Fruit fly (Drosophila melanogaster): ENCODE results near the gene mid.

Gene mid

DNA sequence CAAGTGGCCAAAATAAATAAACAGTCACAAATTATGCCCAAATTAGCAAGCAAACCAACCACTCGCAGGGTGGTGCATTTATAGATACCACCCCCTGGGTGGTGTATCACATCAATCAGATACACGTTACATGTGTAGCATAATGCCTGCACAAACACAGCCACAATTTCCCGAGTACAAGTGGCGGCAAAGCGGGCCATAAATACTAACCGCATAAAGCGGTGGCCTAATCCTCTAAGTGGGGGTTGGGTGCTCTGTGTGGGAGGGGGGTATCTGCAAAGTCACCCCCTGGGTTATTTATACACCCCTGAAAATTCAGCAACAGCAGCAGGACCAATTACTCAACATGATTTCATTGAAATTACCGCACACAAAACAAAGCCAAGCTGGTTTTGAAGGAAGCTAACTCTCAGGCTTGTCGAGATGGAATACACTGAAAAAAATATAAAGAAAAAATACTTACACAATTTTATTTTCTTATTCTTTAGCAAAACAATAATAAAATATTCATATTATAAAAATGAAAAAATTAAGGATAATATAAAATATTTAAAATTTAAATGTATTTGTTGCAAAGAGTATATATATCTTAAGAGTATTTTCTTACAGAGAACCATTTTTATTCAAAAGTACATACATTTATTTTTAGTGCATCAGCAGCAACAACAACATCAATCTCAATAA is 15.8 kb upstream of the mid start:
- no peak for TF ChIP-seq noc (tag; optimal IDR thresholded peaks at IDR 0.05)

DNA sequence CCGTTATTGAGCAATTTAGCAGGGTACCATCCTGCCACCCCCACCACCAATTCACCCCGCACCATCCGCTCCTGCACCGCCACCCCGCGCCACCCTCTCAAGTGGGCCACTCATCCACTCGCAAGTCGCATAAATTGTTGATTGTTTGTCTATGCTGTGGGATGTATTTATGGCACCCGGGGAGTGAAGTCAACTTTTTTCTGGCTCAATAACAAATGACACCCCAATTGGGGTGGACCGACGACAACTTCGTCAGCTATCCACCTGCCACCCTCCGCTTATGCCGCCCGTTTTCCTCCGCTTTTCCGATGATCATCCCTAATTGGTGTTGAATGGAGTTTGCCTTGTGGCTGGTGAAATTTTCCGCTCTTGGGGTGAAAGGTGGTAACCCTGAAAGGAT is 15.2 kb upstream of the mid start:
- TF ChIP-seq noc (tag; optimal IDR thresholded peaks at IDR 0.05): no peak

dm6 chr2L:5447241-5447640 is 14.2 kb upstream of the mid start:
- TF ChIP-seq noc (tag; optimal IDR thresholded peaks at IDR 0.05): no peak

DNA sequence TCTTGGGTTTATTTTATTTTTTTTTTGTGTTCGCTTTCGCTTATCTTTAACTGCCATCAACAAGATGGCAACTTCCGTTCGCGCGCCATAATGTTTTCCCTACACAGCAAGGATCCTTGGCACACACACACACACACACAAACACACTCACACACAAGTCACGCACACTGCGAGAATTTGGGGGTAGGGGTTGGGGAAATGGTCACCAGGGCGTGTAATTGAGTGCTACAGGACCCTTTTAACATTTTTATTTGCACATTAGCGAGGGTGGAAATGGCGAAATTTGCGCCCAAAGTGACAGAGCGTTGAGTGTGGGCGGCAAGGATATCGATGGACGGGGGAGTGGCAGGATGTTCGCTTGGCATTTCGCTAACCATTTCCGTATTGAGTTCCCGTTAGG is 13.3 kb upstream of the mid start:
- no peak for TF ChIP-seq noc (tag; optimal IDR thresholded peaks at IDR 0.05)

- TF ChIP-seq noc (tag; optimal IDR thresholded peaks at IDR 0.05): no peak
These were observed 8.4 kb upstream of the mid start for dm6 chr2L:5453077-5453476.

- no peak for TF ChIP-seq noc (tag; optimal IDR thresholded peaks at IDR 0.05)
These were observed 1.6 kb upstream of the mid start for dm6 chr2L:5459740-5460287.

- TF ChIP-seq noc (tag; optimal IDR thresholded peaks at IDR 0.05): no peak
These were observed 1.6 kb downstream of the mid start for dm6 chr2L:5463029-5463428.

- no peak for TF ChIP-seq noc (tag; optimal IDR thresholded peaks at IDR 0.05)
These were observed 4.8 kb downstream of the mid start for dm6 chr2L:5466247-5466646.

DNA sequence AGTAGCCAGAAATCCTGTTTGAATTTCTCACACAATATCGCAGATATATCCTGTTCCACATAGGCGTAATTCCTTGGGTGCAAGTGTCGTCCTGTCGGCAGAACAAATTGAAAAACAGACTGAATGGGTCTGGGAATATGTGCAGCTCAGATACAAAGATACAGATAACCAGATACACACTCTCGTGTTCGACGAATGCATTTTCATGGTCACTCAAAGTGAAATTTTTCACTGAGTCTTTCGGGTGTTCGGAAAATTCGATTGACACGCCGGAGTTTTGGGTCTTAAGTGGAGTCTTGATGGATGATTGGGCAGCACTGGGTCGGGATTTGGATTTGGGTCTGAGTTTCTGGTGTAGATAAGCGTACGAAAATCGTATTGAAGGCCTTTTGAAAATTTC is 6.4 kb downstream of the mid start:
- TF ChIP-seq noc (tag; optimal IDR thresholded peaks at IDR 0.05): no peak

DNA sequence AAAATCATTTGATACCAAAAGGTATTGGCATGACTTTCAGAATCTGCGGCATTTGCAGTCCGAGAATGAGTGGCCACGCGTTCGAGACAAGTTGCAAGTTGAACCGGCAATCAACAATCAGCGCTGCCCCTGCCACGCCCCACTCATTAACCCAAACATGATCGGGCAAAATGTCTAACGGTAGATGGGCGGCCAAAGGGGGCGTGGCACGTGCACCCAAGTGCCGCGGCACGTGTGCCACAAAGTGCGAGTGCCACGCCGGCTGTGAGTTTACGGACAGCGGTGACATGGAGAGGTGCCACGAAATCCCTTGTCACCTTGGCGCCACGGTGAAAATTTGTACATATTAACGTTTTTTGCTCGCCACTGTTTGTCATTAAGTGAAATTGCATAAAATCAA is 8.0 kb downstream of the mid start:
- TF ChIP-seq noc (tag; optimal IDR thresholded peaks at IDR 0.05): no peak

DNA sequence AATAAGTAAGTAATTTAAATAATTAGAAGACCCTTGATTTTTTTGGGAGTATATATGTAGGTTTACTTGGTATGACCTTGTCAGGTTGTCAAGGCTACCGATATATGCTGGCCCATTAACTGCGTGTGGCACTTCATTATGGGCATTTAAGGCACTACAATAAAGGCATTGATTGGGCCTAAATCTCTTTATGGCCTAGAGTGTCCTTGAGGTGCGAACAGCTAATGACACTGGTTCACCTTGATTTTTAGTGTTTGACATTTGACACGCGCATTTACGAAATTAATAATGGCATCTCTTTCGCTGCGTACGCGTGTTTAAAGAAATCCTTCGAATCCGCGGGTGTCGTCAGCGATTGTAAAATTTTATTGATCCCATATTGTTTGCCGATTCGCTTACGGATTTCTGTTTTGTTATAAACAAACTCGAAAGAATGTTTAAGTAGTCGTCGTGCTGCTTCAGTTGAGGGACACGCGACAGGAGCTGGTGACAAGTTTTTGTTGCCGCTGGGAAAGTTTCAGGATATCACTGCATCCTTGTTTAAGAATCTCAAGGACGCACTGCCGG is 12.5 kb downstream of the mid start:
- TF ChIP-seq noc (tag; optimal IDR thresholded peaks at IDR 0.05): no peak

- peak; percentile 48 for TF ChIP-seq noc (tag; optimal IDR thresholded peaks at IDR 0.05)
These were observed 15.3 kb downstream of the mid start for dm6 chr2L:5476699-5477098.

dm6 chr2L:5478273-5478672 is 16.8 kb downstream of the mid start:
- TF ChIP-seq noc (tag; optimal IDR thresholded peaks at IDR 0.05): no peak

DNA sequence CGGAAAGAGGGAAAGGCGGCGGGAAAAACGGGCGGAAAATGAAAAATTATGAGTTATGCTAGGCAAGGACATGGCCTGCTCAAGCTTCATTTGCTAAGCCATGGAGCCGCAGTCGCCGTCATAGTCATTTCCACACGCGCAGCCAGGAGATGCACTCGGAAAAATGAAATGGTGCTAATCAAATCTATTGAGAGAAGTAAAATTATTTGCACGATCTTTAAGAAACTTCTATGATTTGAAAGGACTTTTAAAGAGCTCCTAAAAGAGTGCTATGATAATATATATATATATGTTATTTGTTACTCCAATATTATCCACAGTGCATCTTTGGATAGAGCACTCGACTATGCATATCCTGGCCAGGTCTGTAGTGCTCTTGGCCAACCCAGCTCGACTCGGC is 17.7 kb downstream of the mid start:
- TF ChIP-seq noc (tag; optimal IDR thresholded peaks at IDR 0.05): no peak

dm6 chr2L:5479971-5480370 is 18.5 kb downstream of the mid start:
- TF ChIP-seq noc (tag; optimal IDR thresholded peaks at IDR 0.05): no peak

DNA sequence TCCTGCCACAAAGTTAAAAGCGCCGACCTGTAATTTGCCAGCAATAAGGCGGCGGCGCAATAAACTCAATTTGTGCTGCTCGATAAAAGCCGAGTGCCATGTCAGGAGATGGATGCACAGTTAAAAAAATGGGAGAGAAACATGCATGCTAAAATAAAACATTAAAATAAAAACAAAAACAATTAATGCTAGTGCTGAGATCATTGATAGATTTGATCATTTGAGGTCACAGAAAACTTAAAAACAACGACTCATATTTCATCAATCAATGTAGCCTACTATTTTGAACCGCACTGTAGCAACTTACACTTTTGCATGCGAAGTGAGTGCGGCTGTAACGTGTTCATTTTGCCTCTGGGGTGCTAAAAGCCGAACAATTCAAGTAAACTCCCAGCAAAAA is 21.7 kb downstream of the mid start:
- no peak for TF ChIP-seq noc (tag; optimal IDR thresholded peaks at IDR 0.05)

DNA sequence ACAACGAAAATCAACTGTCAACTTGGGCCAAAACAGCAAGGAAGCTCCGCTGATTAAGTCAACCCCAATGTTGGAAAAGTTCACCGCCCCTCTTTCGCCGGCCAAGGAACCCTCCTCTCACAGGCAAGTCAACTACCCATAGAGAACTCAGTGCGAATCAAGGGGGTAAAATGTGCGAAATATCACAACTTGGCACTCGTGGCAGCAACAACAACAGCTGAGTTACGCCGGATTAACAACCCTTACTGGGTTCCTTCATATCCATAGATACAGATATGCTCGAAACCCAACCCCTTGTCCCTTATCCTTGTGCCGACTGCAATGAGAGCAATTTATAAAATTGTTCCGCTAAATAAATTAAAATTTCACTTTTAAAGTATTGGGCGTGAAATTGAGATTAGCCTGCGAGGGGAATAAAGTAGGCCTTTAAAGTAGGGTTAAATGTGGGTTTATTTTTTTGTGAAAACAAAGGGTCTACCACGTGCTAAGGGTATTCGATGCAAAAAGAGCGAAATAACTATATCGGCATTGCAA is 27.7 kb downstream of the mid start:
- no peak for TF ChIP-seq noc (tag; optimal IDR thresholded peaks at IDR 0.05)
